Worm (Caenorhabditis elegans) whole organism, L2 larva: ENCODE results near the gene pkc-3.

Experiments
- C34F6.9 ChIP-seq: fragments of 150-350 bp; optimal IDR thresholded peaks from 2 replicates; lab custom pipeline; 2014; ENCODE audit warnings: missing biosample characterization, missing genetic modification characterization
- F13H6.1 ChIP-seq: sonication (generic microtip); optimal IDR thresholded peaks from 2 replicates; lab custom pipeline; 2016; ENCODE audit warnings: missing genetic modification characterization, missing compliant biosample characterization
- R02D3.7 ChIP-seq: fragments of 150-350 bp; optimal IDR thresholded peaks from 2 replicates; lab custom pipeline; 2014; ENCODE audit warnings: missing biosample characterization, missing genetic modification characterization
- Y55F3AM.14 ChIP-seq: fragments of 200-800 bp; sonication (Bioruptor generic); optimal IDR thresholded peaks from 2 replicates; lab custom pipeline; 2018; ENCODE audit warnings: mild to moderate bottlenecking, missing genetic modification characterization, missing compliant biosample characterization
- ZK546.5 ChIP-seq: sonication (generic microtip); optimal IDR thresholded peaks from 2 replicates; lab custom pipeline; 2017; ENCODE audit warnings: missing biosample characterization, missing genetic modification characterization
- alr-1 ChIP-seq: fragments of 150-350 bp; optimal IDR thresholded peaks from 2 replicates; lab custom pipeline; 2014; ENCODE audit warnings: missing biosample characterization, missing genetic modification characterization
- ama-1 ChIP-seq: fragments of 150-350 bp; optimal IDR thresholded peaks from 2 replicates; lab custom pipeline; 2018; ENCODE audit warnings: inconsistent platforms
- blmp-1 ChIP-seq: sonication (generic microtip); optimal IDR thresholded peaks from 2 replicates; lab custom pipeline; 2017; ENCODE audit warnings: missing genetic modification characterization, mild to moderate bottlenecking, missing compliant biosample characterization, antibody characterized with exemption, moderate library complexity; ENCODE audit not compliant: insufficient read depth
- ceh-82 ChIP-seq: fragments of 150-350 bp; optimal IDR thresholded peaks from 2 replicates; lab custom pipeline; 2014; ENCODE audit warnings: missing biosample characterization, missing genetic modification characterization
- crh-2 ChIP-seq: sonication (generic microtip); optimal IDR thresholded peaks from 2 replicates; lab custom pipeline; 2017; ENCODE audit warnings: missing biosample characterization, missing genetic modification characterization
- dmd-4 ChIP-seq: sonication (generic microtip); optimal IDR thresholded peaks from 2 replicates; lab custom pipeline; 2017; ENCODE audit warnings: missing biosample characterization, missing genetic modification characterization
- egl-27 ChIP-seq: sonication (generic microtip); optimal IDR thresholded peaks from 3 replicates; lab custom pipeline; 2017; ENCODE audit warnings: missing biosample characterization, missing genetic modification reagents, missing genetic modification characterization
- elt-1 ChIP-seq: fragments of 150-350 bp; optimal IDR thresholded peaks from 2 replicates; lab custom pipeline; 2014; ENCODE audit warnings: missing biosample characterization, missing genetic modification characterization
- elt-3 ChIP-seq: sonication (generic microtip); optimal IDR thresholded peaks from 2 replicates; lab custom pipeline; 2017; ENCODE audit warnings: missing biosample characterization, missing genetic modification characterization
- fos-1 ChIP-seq: fragments of 150-350 bp; optimal IDR thresholded peaks from 2 replicates; lab custom pipeline; 2014; ENCODE audit warnings: missing biosample characterization, missing genetic modification characterization
- gmeb-1 ChIP-seq: fragments of 150-350 bp; optimal IDR thresholded peaks from 2 replicates; lab custom pipeline; 2014; ENCODE audit warnings: missing biosample characterization, missing genetic modification characterization
- lin-11 ChIP-seq: fragments of 150-350 bp; sonication (generic microtip); optimal IDR thresholded peaks from 2 replicates; lab custom pipeline; 2014; ENCODE audit warnings: missing biosample characterization, missing genetic modification characterization, inconsistent platforms, mixed read lengths
- lin-39 ChIP-seq: fragments of 150-350 bp; optimal IDR thresholded peaks from 2 replicates; lab custom pipeline; 2014; ENCODE audit warnings: missing biosample characterization, missing genetic modification reagents, missing genetic modification characterization
- lsy-2 ChIP-seq, 2 experiments: fragments of 150-350 bp in 1 of 2; sonication (generic microtip) in 1 of 2; optimal IDR thresholded peaks; 2 replicates each; lab custom pipeline; 2014 to 2017; ENCODE audit warnings: missing biosample characterization in 2 of 2, missing genetic modification characterization in 2 of 2
- mab-5 ChIP-seq: fragments of 150-350 bp; optimal IDR thresholded peaks from 2 replicates; lab custom pipeline; 2014; ENCODE audit warnings: missing biosample characterization, missing genetic modification characterization
- mbf-1 ChIP-seq: sonication (generic microtip); optimal IDR thresholded peaks from 2 replicates; lab custom pipeline; 2017; ENCODE audit warnings: missing biosample characterization, missing genetic modification characterization
- mdl-1 ChIP-seq, 2 experiments: fragments of 150-350 bp in 1 of 2; sonication (generic microtip) in 1 of 2; optimal IDR thresholded peaks; 2 replicates each; lab custom pipeline; 2017; ENCODE audit warnings: missing biosample characterization in 2 of 2, missing genetic modification characterization in 2 of 2
- nhr-10 ChIP-seq: sonication (generic microtip); optimal IDR thresholded peaks from 2 replicates; lab custom pipeline; 2017; ENCODE audit warnings: missing biosample characterization, missing genetic modification characterization
- nhr-11 ChIP-seq: fragments of 150-350 bp; optimal IDR thresholded peaks from 2 replicates; lab custom pipeline; 2014; ENCODE audit warnings: missing biosample characterization, missing genetic modification characterization
- nhr-129 ChIP-seq: fragments of 150-350 bp; optimal IDR thresholded peaks from 2 replicates; lab custom pipeline; 2014; ENCODE audit warnings: missing biosample characterization, missing genetic modification characterization
- nhr-25 ChIP-seq: fragments of 150-350 bp; sonication (generic microtip); optimal IDR thresholded peaks from 3 replicates; lab custom pipeline; 2014; ENCODE audit warnings: missing biosample characterization, missing genetic modification characterization
- nhr-77 ChIP-seq: fragments of 150-350 bp; optimal IDR thresholded peaks from 2 replicates; lab custom pipeline; 2014; ENCODE audit warnings: missing biosample characterization, missing genetic modification characterization
- peb-1 ChIP-seq: fragments of 150-350 bp; optimal IDR thresholded peaks from 2 replicates; lab custom pipeline; 2014; ENCODE audit warnings: missing biosample characterization, missing genetic modification characterization
- skn-1 ChIP-seq: sonication (generic microtip); optimal IDR thresholded peaks from 2 replicates; lab custom pipeline; 2017; ENCODE audit warnings: missing biosample characterization, missing genetic modification characterization
- sma-3 ChIP-seq: sonication (generic microtip); optimal IDR thresholded peaks from 2 replicates; lab custom pipeline; 2016; ENCODE audit warnings: missing genetic modification reagents, missing genetic modification characterization, missing compliant biosample characterization
- snpc-4 ChIP-seq: fragments of 150-350 bp; optimal IDR thresholded peaks from 2 replicates; lab custom pipeline; 2014; ENCODE audit warnings: missing biosample characterization, missing genetic modification characterization
- unc-39 ChIP-seq: fragments of 150-350 bp; optimal IDR thresholded peaks from 2 replicates; lab custom pipeline; 2014; ENCODE audit warnings: missing biosample characterization, missing genetic modification characterization
- unc-55 ChIP-seq: fragments of 150-350 bp; sonication (generic microtip); optimal IDR thresholded peaks from 3 replicates; lab custom pipeline; 2014; ENCODE audit warnings: missing biosample characterization, missing genetic modification reagents, missing genetic modification characterization
- unc-62 ChIP-seq: fragments of 150-350 bp; optimal IDR thresholded peaks from 2 replicates; lab custom pipeline; 2014; ENCODE audit warnings: missing biosample characterization, missing genetic modification reagents, missing genetic modification characterization
- ztf-1 ChIP-seq: fragments of 200-800 bp; sonication (Bioruptor generic); conservative IDR thresholded peaks from 2 replicates; pipeline ENCODE4 v1.3.6; 2022; ENCODE audit warnings: missing genetic modification characterization, missing compliant biosample characterization
- ztf-11 ChIP-seq: sonication (generic microtip); optimal IDR thresholded peaks from 2 replicates; lab custom pipeline; 2017; ENCODE audit warnings: missing biosample characterization, missing genetic modification characterization
- ztf-4 ChIP-seq: fragments of 150-350 bp; optimal IDR thresholded peaks from 2 replicates; lab custom pipeline; 2014; ENCODE audit warnings: missing biosample characterization, missing genetic modification characterization

Gene pkc-3

ce11 chrII:5358137-5358745, 21.6 kb upstream of the pkc-3 start, which contains the start of the genes F09E5.11 and bmy-1 (continued):
- TF ChIP-seq sma-3 (GFP tag; lab: Kevin White, UChicago) (peak; percentile 83), elt-1 (no peak)

- TF ChIP-seq lin-39 (tag; lab: Kevin White, UChicago) (no peak), crh-2 (no peak), ceh-82 (tag; lab: Kevin White, UChicago) (no peak), blmp-1 (tag; lab: Kevin White, UChicago) (no peak), elt-1 (no peak), unc-55 (GFP tag; lab: Kevin White, UChicago) (no peak), nhr-77 (tag; lab: Kevin White, UChicago) (no peak)
- TF ChIP-seq, all 48 proteins: peak for 0
These were observed 20.6 kb upstream of the pkc-3 start, which contains the start of gene sec-6 for ce11 chrII:5359252-5359651. sec-6 (plus strand) TSS chrII:5359552.

- no peak for TF ChIP-seq egl-27
- no peak for TF ChIP-seq C34F6.9 (tag; lab: Kevin White, UChicago)
- no peak for TF ChIP-seq gmeb-1
- no peak for TF ChIP-seq F13H6.1 (tag; lab: Kevin White, UChicago)
- no peak for TF ChIP-seq fos-1 (tag; lab: Kevin White, UChicago)
- TF ChIP-seq sma-3 (GFP tag; lab: Kevin White, UChicago): no peak
- no peak for TF ChIP-seq peb-1 (tag; lab: Kevin White, UChicago)
- TF ChIP-seq lin-39 (tag; lab: Kevin White, UChicago): no peak
- TF ChIP-seq dmd-4 (tag; lab: Kevin White, UChicago): no peak
- TF ChIP-seq ztf-11: no peak
- no peak for TF ChIP-seq nhr-77 (tag; lab: Kevin White, UChicago)
- TF ChIP-seq ztf-1 (GFP tag; lab: Robert Waterston, UW): no peak
- TF ChIP-seq R02D3.7 (tag; lab: Kevin White, UChicago): no peak
- TF ChIP-seq alr-1 (tag; lab: Kevin White, UChicago): no peak
- no peak for TF ChIP-seq ceh-82 (tag; lab: Kevin White, UChicago)
- TF ChIP-seq skn-1 (tag; lab: Kevin White, UChicago): no peak
- no peak for TF ChIP-seq mdl-1 (tag; optimal IDR thresholded peaks at IDR 0.05; lab: Kevin White, UChicago)
- TF ChIP-seq unc-62 (GFP tag; lab: Kevin White, UChicago): no peak
- TF ChIP-seq nhr-129 (tag; lab: Kevin White, UChicago): no peak
- TF ChIP-seq Y55F3AM.14 (GFP tag; lab: Kevin White, UChicago): no peak
These were observed 15.3 kb upstream of the pkc-3 start for ce11 chrII:5364516-5364915.

ce11 chrII:5365645-5366044, 14.2 kb upstream of the pkc-3 start, which contains the start of gene F09E5.16:
F09E5.16 (minus strand) TSS chrII:5365745.
- TF ChIP-seq dmd-4 (tag; lab: Kevin White, UChicago) (no peak), egl-27 (no peak), lin-11 (tag; lab: Kevin White, UChicago) (no peak), mab-5 (tag; lab: Kevin White, UChicago) (no peak), mdl-1 (tag; optimal IDR thresholded peaks at IDR 0.05; lab: Kevin White, UChicago) (no peak)

- TF ChIP-seq nhr-77 (tag; lab: Kevin White, UChicago): no peak
- no peak for TF ChIP-seq ztf-11
- TF ChIP-seq ama-1 (lab: Kevin White, UChicago): no peak
- TF ChIP-seq crh-2: no peak
- TF ChIP-seq nhr-129 (tag; lab: Kevin White, UChicago): no peak
These were observed 9.2 kb upstream of the pkc-3 start, which contains the start of gene F09E5.12 for ce11 chrII:5370641-5371040. F09E5.12 (minus strand) TSS chrII:5370741.

ce11 chrII:5373275-5374047, 6.4 kb upstream of the pkc-3 start, which contains the start of the genes agt-2 and F09E5.3:
agt-2 (minus strand) TSS chrII:5373827.
F09E5.3 (plus strand) TSS chrII:5373997.
- TF ChIP-seq blmp-1 (tag; lab: Kevin White, UChicago) (peak; percentile 63), lin-39 (tag; lab: Kevin White, UChicago) (no peak), lin-11 (tag; lab: Kevin White, UChicago) (peak; percentile 60), unc-39 (tag; lab: Kevin White, UChicago) (no peak), nhr-10 (peak; percentile 37), snpc-4 (tag; lab: Kevin White, UChicago) (peak; percentile 82), skn-1 (tag; lab: Kevin White, UChicago) (peak; percentile 52), nhr-77 (tag; lab: Kevin White, UChicago) (peak; percentile 61), C34F6.9 (tag; lab: Kevin White, UChicago) (peak; percentile 99), unc-62 (GFP tag; lab: Kevin White, UChicago) (no peak), nhr-11 (tag; lab: Kevin White, UChicago) (no peak), ZK546.5 (peak; percentile 43), sma-3 (GFP tag; lab: Kevin White, UChicago) (peak; percentile 89), F13H6.1 (tag; lab: Kevin White, UChicago) (peak; percentile 92), mbf-1 (no peak), lsy-2 (tag; optimal IDR thresholded peaks at IDR 0.05; lab: Kevin White, UChicago) (peak; percentile 90 to 96), egl-27 (peak; percentile 81), nhr-25 (tag; lab: Kevin White, UChicago) (peak; percentile 96), ztf-4 (tag; lab: Kevin White, UChicago) (peak; percentile 83), ama-1 (lab: Kevin White, UChicago) (peak; percentile 71), mab-5 (tag; lab: Kevin White, UChicago) (peak; percentile 94), ztf-1 (GFP tag; lab: Robert Waterston, UW) (no peak), R02D3.7 (tag; lab: Kevin White, UChicago) (peak; percentile 50), elt-3 (tag; lab: Kevin White, UChicago) (no peak)
